Fruit fly (Drosophila melanogaster) Kc167 (cell line): ENCODE data around the gene CG8128.

ENCODE experiments used
- Myc ChIP-seq: fragments of >200 bp; optimal IDR thresholded peaks from 2 replicates; lab custom pipeline; 2017; ENCODE audit warnings: missing external identifiers
- Sin3A ChIP-seq: fragments of >200 bp; optimal IDR thresholded peaks from 2 replicates; lab custom pipeline; 2018; ENCODE audit warnings: missing external identifiers
- h ChIP-seq: fragments of >200 bp; optimal IDR thresholded peaks from 3 replicates; lab custom pipeline; 2018; ENCODE audit warnings: missing external identifiers
- insv ChIP-seq: fragments of >200 bp; optimal IDR thresholded peaks from 3 replicates; lab custom pipeline; 2018; ENCODE audit warnings: missing external identifiers
- psq ChIP-seq: fragments of >200 bp; optimal IDR thresholded peaks from 2 replicates; lab custom pipeline; 2017; ENCODE audit warnings: missing external identifiers
- ttk ChIP-seq: sonication (Bioruptor generic); optimal IDR thresholded peaks from 2 replicates; lab custom pipeline; 2017; ENCODE audit warnings: missing external identifiers

Gene CG8128

DNA sequence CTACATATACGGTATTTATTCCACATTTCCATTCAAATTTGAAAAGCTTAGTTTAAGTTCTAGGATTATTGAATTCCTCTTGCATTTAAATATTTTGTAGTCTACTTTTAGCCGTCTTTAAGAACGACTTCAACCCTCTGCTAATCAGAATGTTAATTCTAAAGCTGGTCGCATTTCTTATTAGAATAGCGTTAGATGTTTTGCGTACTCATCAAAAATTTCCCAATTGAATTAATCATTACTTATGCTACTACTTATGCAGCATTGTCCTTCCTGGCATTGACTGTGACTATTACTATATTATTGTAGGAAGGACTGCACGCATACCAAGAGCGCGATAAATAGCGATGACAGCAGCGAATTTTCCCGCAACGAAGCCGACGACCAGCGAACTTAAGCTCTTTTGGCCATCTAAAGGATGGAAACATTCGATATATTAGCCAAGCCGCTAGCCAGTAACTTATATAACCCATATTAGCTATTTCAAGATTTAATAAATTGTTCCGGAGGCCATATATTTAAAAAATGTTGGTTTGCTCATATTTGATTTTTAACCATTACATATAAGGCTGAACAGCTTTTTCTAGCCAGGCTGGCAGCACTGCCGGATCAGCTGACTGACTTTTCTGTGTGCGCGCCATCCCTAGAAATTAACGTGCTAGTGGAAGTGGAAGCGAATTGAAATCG is at the start of gene CG8128:
Gene CG8128, plus strand, starts transcription at position 641 of the 687 bp plus-strand sequence.
- TF ChIP-seq insv = no peak
- no peak for TF ChIP-seq Myc (lab: Kevin White, UChicago)
- TF ChIP-seq Sin3A (lab: Kevin White, UChicago) = no peak
- TF ChIP-seq psq (lab: Kevin White, UChicago) = no peak
- TF ChIP-seq h (lab: Kevin White, UChicago) = no peak
- TF ChIP-seq ttk (lab: Kevin White, UChicago) = no peak

DNA sequence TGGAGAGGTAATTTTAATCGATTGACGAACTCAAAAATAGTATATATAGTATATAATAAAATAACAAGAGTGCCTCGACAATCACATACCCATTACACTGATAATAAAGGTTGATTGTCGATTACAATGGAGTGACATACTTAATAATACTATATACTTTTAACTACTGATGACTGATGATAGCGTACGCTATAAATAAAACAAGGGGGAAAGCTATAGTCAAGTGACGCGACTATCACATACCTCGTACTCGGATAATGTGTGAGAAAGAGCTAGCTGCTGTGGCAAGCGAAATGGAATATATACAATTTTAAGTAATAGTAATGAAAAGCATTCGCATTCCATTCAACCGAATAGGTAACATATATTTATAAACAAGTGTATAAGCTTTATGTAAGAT is 49.1 kb upstream of the CG8128 start:
- TF ChIP-seq h (lab: Kevin White, UChicago) (no peak), Myc (lab: Kevin White, UChicago) (no peak), insv (no peak), psq (lab: Kevin White, UChicago) (no peak), Sin3A (lab: Kevin White, UChicago) (no peak), ttk (lab: Kevin White, UChicago) (no peak)

- TF ChIP-seq psq (lab: Kevin White, UChicago) = no peak
- TF ChIP-seq Myc (lab: Kevin White, UChicago) = no peak
- TF ChIP-seq insv = no peak
- TF ChIP-seq h (lab: Kevin White, UChicago) = no peak
- TF ChIP-seq ttk (lab: Kevin White, UChicago) = no peak
- TF ChIP-seq Sin3A (lab: Kevin White, UChicago) = no peak
Measured at dm6 chrX:15649507-15649906, 47.8 kb upstream of the CG8128 start.

dm6 chrX:15651559-15651958 is 45.7 kb upstream of the CG8128 start:
- TF ChIP-seq insv = no peak
- no peak for TF ChIP-seq psq (lab: Kevin White, UChicago)
- no peak for TF ChIP-seq Sin3A (lab: Kevin White, UChicago)
- TF ChIP-seq Myc (lab: Kevin White, UChicago) = no peak
- no peak for TF ChIP-seq ttk (lab: Kevin White, UChicago)
- no peak for TF ChIP-seq h (lab: Kevin White, UChicago)

- TF ChIP-seq psq (lab: Kevin White, UChicago) (no peak), insv (no peak), h (lab: Kevin White, UChicago) (no peak), Myc (lab: Kevin White, UChicago) (no peak), Sin3A (lab: Kevin White, UChicago) (no peak), ttk (lab: Kevin White, UChicago) (no peak)
Measured at dm6 chrX:15653364-15653809, 43.9 kb upstream of the CG8128 start.

- TF ChIP-seq ttk (lab: Kevin White, UChicago) = no peak
- no peak for TF ChIP-seq Myc (lab: Kevin White, UChicago)
- no peak for TF ChIP-seq h (lab: Kevin White, UChicago)
- no peak for TF ChIP-seq Sin3A (lab: Kevin White, UChicago)
- TF ChIP-seq psq (lab: Kevin White, UChicago) = no peak
- no peak for TF ChIP-seq insv
Measured at dm6 chrX:15662285-15662684, 35.0 kb upstream of the CG8128 start, which contains the start of gene CG8119. Gene CG8119 (plus strand): TSS chrX:15662585.

DNA sequence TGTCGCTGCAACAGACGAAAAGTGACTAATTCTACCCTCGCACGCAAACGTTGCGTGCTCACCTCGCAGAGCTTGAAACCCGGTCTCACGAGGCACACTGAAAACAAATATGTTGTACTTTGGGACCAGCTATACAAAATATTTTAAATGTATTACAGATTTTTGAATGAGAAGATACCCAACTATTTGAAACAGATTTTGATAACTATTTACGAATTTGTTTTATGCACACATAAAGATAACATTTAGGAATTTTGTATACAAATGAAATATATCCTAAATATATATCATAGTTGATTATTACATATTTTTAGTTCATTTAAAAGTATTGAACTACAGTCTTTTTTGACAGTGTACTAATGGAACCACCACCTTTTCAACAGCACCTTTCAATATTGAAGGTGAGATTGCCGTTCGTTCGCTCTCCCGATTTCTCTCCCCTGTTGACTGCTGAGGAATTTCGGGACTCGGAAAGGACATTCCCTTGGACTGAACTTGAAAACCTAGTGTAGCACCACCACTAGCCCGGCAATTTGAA is 26.2 kb upstream of the CG8128 start, which contains the start of gene CG15646:
Gene CG15646, minus strand, starts transcription at position 4 of the 538 bp plus-strand sequence.
- TF ChIP-seq insv (no peak), Sin3A (lab: Kevin White, UChicago) (no peak), psq (lab: Kevin White, UChicago) (no peak), Myc (lab: Kevin White, UChicago) (no peak), ttk (lab: Kevin White, UChicago) (no peak), h (lab: Kevin White, UChicago) (no peak)

DNA sequence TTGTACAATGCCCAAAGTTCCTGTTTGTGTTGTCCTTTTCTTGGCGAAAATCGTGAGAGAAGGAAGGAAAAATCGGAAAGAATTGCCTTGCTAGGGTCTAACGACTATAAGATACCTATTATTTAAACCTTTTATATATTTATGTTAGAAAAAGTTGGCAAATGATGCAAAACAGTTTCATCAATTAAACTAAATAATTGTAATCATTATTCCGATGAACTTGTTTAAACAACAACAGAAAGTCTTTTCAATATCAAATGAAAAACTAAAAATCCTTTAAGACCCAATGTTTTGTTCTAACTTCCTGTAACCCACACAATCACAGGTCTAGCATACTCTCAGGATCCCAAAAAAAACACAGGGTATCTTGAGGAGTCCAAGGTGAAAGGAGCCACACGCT is 23.0 kb upstream of the CG8128 start:
- TF ChIP-seq ttk (lab: Kevin White, UChicago) = no peak
- TF ChIP-seq Sin3A (lab: Kevin White, UChicago) = no peak
- TF ChIP-seq Myc (lab: Kevin White, UChicago) = no peak
- TF ChIP-seq psq (lab: Kevin White, UChicago) = no peak
- no peak for TF ChIP-seq insv
- no peak for TF ChIP-seq h (lab: Kevin White, UChicago)

dm6 chrX:15675294-15675693 is 22.0 kb upstream of the CG8128 start, which contains the start of gene CG12708:
Gene CG12708 (plus strand): TSS chrX:15675476.
- no peak for TF ChIP-seq Myc (lab: Kevin White, UChicago)

DNA sequence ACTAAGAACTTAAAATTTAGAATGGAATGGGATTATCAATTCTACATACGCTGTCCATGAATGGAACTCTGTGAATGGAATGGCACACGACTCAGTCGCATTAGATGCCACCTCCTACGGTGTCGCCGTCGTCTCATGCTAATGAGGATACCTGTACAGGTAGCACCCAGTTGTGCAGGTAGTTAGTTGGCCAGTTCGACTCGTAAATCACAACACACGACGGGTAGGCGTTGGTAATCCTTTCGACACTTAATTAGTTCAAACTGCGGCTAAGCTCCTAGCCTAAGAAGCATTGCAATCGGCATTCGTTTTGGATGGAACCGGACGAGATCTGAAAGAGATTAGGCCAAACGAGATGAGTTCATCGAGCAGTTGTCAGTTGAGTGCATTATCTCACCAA is 12.9 kb upstream of the CG8128 start:
- TF ChIP-seq Sin3A (lab: Kevin White, UChicago) (no peak), Myc (lab: Kevin White, UChicago) (no peak), psq (lab: Kevin White, UChicago) (no peak), ttk (lab: Kevin White, UChicago) (no peak), insv (no peak), h (lab: Kevin White, UChicago) (no peak)

- no peak for TF ChIP-seq ttk (lab: Kevin White, UChicago)
- TF ChIP-seq Myc (lab: Kevin White, UChicago) = no peak
- TF ChIP-seq psq (lab: Kevin White, UChicago) = no peak
- TF ChIP-seq Sin3A (lab: Kevin White, UChicago) = no peak
- no peak for TF ChIP-seq insv
- no peak for TF ChIP-seq h (lab: Kevin White, UChicago)
Measured at dm6 chrX:15688757-15689156, 8.5 kb upstream of the CG8128 start, which contains the start of gene CG15599. Gene CG15599 (minus strand): TSS chrX:15688857.
